Fruit fly (Drosophila melanogaster) whole organism, embryonic: ENCODE data around the gene RpS17.

ENCODE experiments used
- Atf6 ChIP-seq: fragments of 200-800 bp; sonication (Bioruptor generic); IDR thresholded peaks from 2 replicates; pipeline ENCODE4 v1.3.6; 2022; ENCODE audit warnings: missing biosample characterization, missing genetic modification characterization
- CG10321 ChIP-seq: fragments of 200-800 bp; sonication (Bioruptor generic); IDR thresholded peaks from 2 replicates; pipeline ENCODE4 v1.3.6; 2022; ENCODE audit warnings: missing biosample characterization, missing genetic modification characterization
- CG11398 ChIP-seq: fragments of 200-800 bp; sonication (Bioruptor generic); optimal IDR thresholded peaks from 2 replicates; lab custom pipeline; 2016; ENCODE audit warnings: missing biosample characterization, missing genetic modification characterization
- CG11695 ChIP-seq: fragments of 200-800 bp; sonication (Bioruptor generic); IDR thresholded peaks from 3 replicates; pipeline ENCODE4 v1.3.6; 2022; ENCODE audit warnings: missing biosample characterization, missing genetic modification characterization
- CG13424 ChIP-seq: fragments of 200-800 bp; sonication (Bioruptor generic); optimal IDR thresholded peaks from 2 replicates; lab custom pipeline; 2019; ENCODE audit warnings: missing biosample characterization, mild to moderate bottlenecking, missing genetic modification characterization, moderate library complexity
- CG1529 ChIP-seq: fragments of 200-800 bp; sonication (Bioruptor generic); optimal IDR thresholded peaks from 3 replicates; lab custom pipeline; 2018; ENCODE audit warnings: missing biosample characterization, missing genetic modification characterization
- CG17802 ChIP-seq: fragments of 200-800 bp; sonication (Bioruptor generic); optimal IDR thresholded peaks from 2 replicates; lab custom pipeline; 2018; ENCODE audit warnings: missing biosample characterization, mild to moderate bottlenecking, missing genetic modification characterization, moderate library complexity
- CG1832 ChIP-seq: fragments of 200-800 bp; sonication (Bioruptor generic); optimal IDR thresholded peaks from 2 replicates; lab custom pipeline; 2017; ENCODE audit warnings: missing biosample characterization, mild to moderate bottlenecking, missing genetic modification characterization, inconsistent platforms
- CG30403 ChIP-seq: fragments of 200-800 bp; sonication (Bioruptor generic); optimal IDR thresholded peaks from 3 replicates; lab custom pipeline; 2016; ENCODE audit warnings: missing biosample characterization, missing genetic modification characterization
- CG31365 ChIP-seq: fragments of 200-800 bp; sonication (Bioruptor generic); optimal IDR thresholded peaks from 2 replicates; lab custom pipeline; 2018; ENCODE audit warnings: missing biosample characterization, mild to moderate bottlenecking, missing genetic modification characterization
- CG32532 ChIP-seq: fragments of 200-800 bp; sonication (Bioruptor generic); IDR thresholded peaks from 2 replicates; pipeline ENCODE4 v1.3.6; 2022; ENCODE audit warnings: missing biosample characterization, missing genetic modification characterization
- CG3995 ChIP-seq: fragments of 200-800 bp; sonication (Bioruptor generic); optimal IDR thresholded peaks from 3 replicates; lab custom pipeline; 2016; ENCODE audit warnings: missing biosample characterization, missing genetic modification characterization
- CG7357 ChIP-seq: fragments of 200-800 bp; sonication (Bioruptor generic); IDR thresholded peaks from 3 replicates; pipeline ENCODE4 v1.3.6; 2022; ENCODE audit warnings: missing biosample characterization, missing genetic modification characterization
- CG7839 ChIP-seq: fragments of 200-800 bp; sonication (Bioruptor generic); optimal IDR thresholded peaks from 3 replicates; lab custom pipeline; 2018; ENCODE audit warnings: missing biosample characterization, mild to moderate bottlenecking, missing genetic modification characterization, moderate library complexity
- CG7928 ChIP-seq: fragments of 200-800 bp; sonication (Bioruptor generic); optimal IDR thresholded peaks from 2 replicates; lab custom pipeline; 2017; ENCODE audit warnings: missing biosample characterization, mild to moderate bottlenecking, missing genetic modification characterization
- CG9437 ChIP-seq: fragments of 200-800 bp; sonication (Bioruptor generic); optimal IDR thresholded peaks from 2 replicates; lab custom pipeline; 2018; ENCODE audit warnings: missing biosample characterization, mild to moderate bottlenecking, missing genetic modification characterization
- CG9609 ChIP-seq: fragments of 200-800 bp; sonication (Bioruptor generic); optimal IDR thresholded peaks from 3 replicates; lab custom pipeline; 2016; ENCODE audit warnings: missing biosample characterization, missing genetic modification characterization
- CG9817 ChIP-seq: fragments of 200-800 bp; sonication (Bioruptor generic); optimal IDR thresholded peaks from 2 replicates; lab custom pipeline; 2018; ENCODE audit warnings: missing biosample characterization, mild to moderate bottlenecking, missing genetic modification characterization, moderate library complexity
- Drgx ChIP-seq: fragments of 200-800 bp; sonication (Bioruptor generic); IDR thresholded peaks from 2 replicates; pipeline ENCODE4 v1.3.6; 2022; ENCODE audit warnings: missing biosample characterization, missing genetic modification characterization
- E2f1 ChIP-seq: fragments of 200-800 bp; sonication (Bioruptor generic); IDR thresholded peaks from 2 replicates; pipeline ENCODE4 v1.3.6; 2022; ENCODE audit warnings: missing biosample characterization, missing genetic modification characterization
- GATAe ChIP-seq: fragments of 200-800 bp; sonication (Bioruptor generic); conservative IDR thresholded peaks from 2 replicates; pipeline ENCODE4 v1.3.6; 2022; ENCODE audit warnings: missing biosample characterization, missing genetic modification characterization
- H15 ChIP-seq: fragments of 200-800 bp; sonication (Bioruptor generic); IDR thresholded peaks from 3 replicates; pipeline ENCODE4 v1.3.6; 2022; ENCODE audit warnings: missing biosample characterization, missing genetic modification characterization
- HLH3B ChIP-seq: fragments of 200-800 bp; sonication (Bioruptor generic); IDR thresholded peaks from 2 replicates; pipeline ENCODE4 v1.3.6; 2022; ENCODE audit warnings: missing biosample characterization, missing genetic modification characterization
- HLH4C ChIP-seq: fragments of 200-800 bp; sonication (Bioruptor generic); IDR thresholded peaks from 3 replicates; pipeline ENCODE4 v1.3.6; 2022; ENCODE audit warnings: missing biosample characterization, missing genetic modification characterization; ENCODE audit not compliant: partially characterized antibody
- Mrtf ChIP-seq: fragments of 200-800 bp; sonication (Bioruptor generic); IDR thresholded peaks from 3 replicates; pipeline ENCODE4 v1.3.6; 2022; ENCODE audit warnings: missing biosample characterization, missing genetic modification characterization
- Nf-YC ChIP-seq: fragments of 200-800 bp; optimal IDR thresholded peaks from 3 replicates; lab custom pipeline; 2019; ENCODE audit warnings: missing biosample characterization, mild to moderate bottlenecking, missing genetic modification characterization, moderate library complexity
- Rx ChIP-seq: fragments of 200-800 bp; sonication (Bioruptor generic); IDR thresholded peaks from 2 replicates; pipeline ENCODE4 v1.3.6; 2022; ENCODE audit warnings: missing biosample characterization, missing genetic modification characterization
- Ssrp ChIP-seq: fragments of 200-800 bp; sonication (Bioruptor generic); optimal IDR thresholded peaks from 2 replicates; lab custom pipeline; 2018; ENCODE audit warnings: missing biosample characterization, mild to moderate bottlenecking, missing genetic modification characterization, moderate library complexity
- ara ChIP-seq: fragments of 200-800 bp; sonication (Bioruptor generic); IDR thresholded peaks from 2 replicates; pipeline ENCODE4 v1.3.6; 2022; ENCODE audit warnings: missing biosample characterization, missing genetic modification characterization
- br ChIP-seq: fragments of >200 bp; optimal IDR thresholded peaks from 2 replicates; lab custom pipeline; 2017
- cad ChIP-seq: fragments of >200 bp; optimal IDR thresholded peaks from 2 replicates; lab custom pipeline; 2017; ENCODE audit warnings: missing biosample characterization, missing genetic modification characterization
- cas ChIP-seq: fragments of 200-800 bp; sonication (Bioruptor generic); IDR thresholded peaks from 2 replicates; pipeline ENCODE4 v1.3.6; 2022; ENCODE audit warnings: missing biosample characterization, missing genetic modification characterization
- croc ChIP-seq: fragments of 200-800 bp; sonication (Bioruptor generic); conservative IDR thresholded peaks from 3 replicates; pipeline ENCODE4 v1.3.6; 2022; ENCODE audit warnings: missing biosample characterization, missing genetic modification characterization
- dimm ChIP-seq: fragments of 200-800 bp; sonication (Bioruptor generic); IDR thresholded peaks from 2 replicates; pipeline ENCODE4 v1.3.6; 2022; ENCODE audit warnings: missing biosample characterization, missing genetic modification characterization
- jigr1 ChIP-seq: fragments of 200-800 bp; sonication (Bioruptor generic); IDR thresholded peaks from 3 replicates; pipeline ENCODE4 v1.3.6; 2022; ENCODE audit warnings: missing biosample characterization, missing genetic modification characterization
- kah ChIP-seq: fragments of 200-800 bp; sonication (Bioruptor generic); optimal IDR thresholded peaks from 2 replicates; lab custom pipeline; 2018; ENCODE audit warnings: missing biosample characterization, mild to moderate bottlenecking, missing genetic modification characterization
- lmd ChIP-seq: fragments of 200-800 bp; sonication (Bioruptor generic); IDR thresholded peaks from 2 replicates; pipeline ENCODE4 v1.3.6; 2022; ENCODE audit warnings: missing biosample characterization, missing genetic modification characterization
- mirr ChIP-seq: fragments of 200-800 bp; sonication (Bioruptor generic); optimal IDR thresholded peaks from 3 replicates; lab custom pipeline; 2018; ENCODE audit warnings: missing biosample characterization, mild to moderate bottlenecking, missing genetic modification characterization
- nerfin-1 ChIP-seq: fragments of 200-800 bp; sonication (Bioruptor generic); optimal IDR thresholded peaks from 3 replicates; lab custom pipeline; 2019; ENCODE audit warnings: missing biosample characterization, mild to moderate bottlenecking, missing genetic modification characterization, moderate library complexity
- nmo ChIP-seq: fragments of 200-800 bp; sonication (Bioruptor generic); optimal IDR thresholded peaks from 2 replicates; lab custom pipeline; 2018; ENCODE audit warnings: missing biosample characterization, mild to moderate bottlenecking, missing genetic modification characterization, moderate library complexity
- odd ChIP-seq: fragments of 200-800 bp; sonication (Bioruptor generic); optimal IDR thresholded peaks from 2 replicates; lab custom pipeline; 2017; ENCODE audit warnings: missing biosample characterization, mild to moderate bottlenecking, missing genetic modification characterization
- sens-2 ChIP-seq: fragments of 200-800 bp; sonication (Bioruptor generic); IDR thresholded peaks from 2 replicates; pipeline ENCODE4 v1.3.6; 2022; ENCODE audit warnings: missing biosample characterization, missing genetic modification characterization
- seq ChIP-seq: fragments of 200-800 bp; sonication (Bioruptor generic); IDR thresholded peaks from 2 replicates; pipeline ENCODE4 v1.3.6; 2022; ENCODE audit warnings: missing biosample characterization, missing genetic modification characterization
- slbo ChIP-seq: fragments of 200-800 bp; sonication (Bioruptor generic); IDR thresholded peaks from 2 replicates; pipeline ENCODE4 v1.3.6; 2022; ENCODE audit warnings: missing biosample characterization, missing genetic modification characterization
- sna ChIP-seq: fragments of 200-800 bp; sonication (Bioruptor generic); IDR thresholded peaks from 2 replicates; pipeline ENCODE4 v1.3.6; 2022; ENCODE audit warnings: missing biosample characterization, missing genetic modification characterization; ENCODE audit not compliant: partially characterized antibody
- so ChIP-seq: fragments of 200-800 bp; sonication (Bioruptor generic); IDR thresholded peaks from 3 replicates; pipeline ENCODE4 v1.3.6; 2022; ENCODE audit warnings: missing biosample characterization, missing genetic modification characterization
- tna ChIP-seq: fragments of 200-800 bp; sonication (Bioruptor generic); IDR thresholded peaks from 2 replicates; pipeline ENCODE4 v1.3.6; 2022; ENCODE audit warnings: missing biosample characterization, missing genetic modification characterization; ENCODE audit not compliant: partially characterized antibody
- ttk ChIP-seq: fragments of 200-800 bp; sonication (Bioruptor generic); IDR thresholded peaks from 2 replicates; pipeline ENCODE4 v2.1.2; 2022; ENCODE audit warnings: missing biosample characterization, missing genetic modification characterization
- unc-4 ChIP-seq: fragments of 200-800 bp; sonication (Bioruptor generic); IDR thresholded peaks from 2 replicates; pipeline ENCODE4 v1.3.6; 2022; ENCODE audit warnings: missing biosample characterization, missing genetic modification characterization; ENCODE audit not compliant: partially characterized antibody

Gene RpS17

DNA sequence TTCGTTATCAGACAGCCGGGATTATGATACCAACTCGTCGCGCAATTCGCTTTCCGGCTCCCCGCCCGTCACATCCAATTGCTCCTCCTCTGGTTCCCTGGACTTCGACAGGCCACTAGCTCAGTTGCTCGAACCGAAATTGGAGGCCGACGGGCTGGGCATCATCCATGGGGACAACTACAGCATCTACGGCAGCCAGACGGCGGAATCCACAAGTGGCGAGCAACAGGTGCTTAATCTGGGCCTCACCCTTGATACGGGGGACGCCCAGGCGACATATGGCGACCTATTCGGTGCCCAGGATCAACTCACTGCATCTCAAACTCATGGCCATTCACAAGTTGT is 959 bp upstream of the RpS17 start:
- TF ChIP-seq Atf6 (GFP tag; lab: Robert Waterston, UW): 0 out of 2 replicates have a peak, but pooled peaks have one; percentile 16
- TF ChIP-seq CG7357 (GFP tag; lab: Robert Waterston, UW): no peak
- TF ChIP-seq seq (GFP tag; lab: Robert Waterston, UW): peak; percentile 2; the same call in 1 of the 2 replicates
- TF ChIP-seq HLH4C: 0 out of 3 replicates have a peak, but pooled peaks have one; percentile 48
- TF ChIP-seq cas (GFP tag; lab: Robert Waterston, UW): 0 out of 2 replicates have a peak, but pooled peaks have one; percentile 23
- no peak for TF ChIP-seq CG9609 (GFP tag; lab: Kevin White, UChicago)
- TF ChIP-seq GATAe: peak; percentile 14; the same call in 1 of the 2 replicates
- TF ChIP-seq kah (GFP tag; lab: Kevin White, UChicago): peak; percentile 70
- 0 out of 2 replicates have a peak, but pooled peaks have one; percentile 5 for TF ChIP-seq tna
- TF ChIP-seq, all 482 proteins: peak for 7

dm6 chr3L:9426656-9427294 is 2.8 kb downstream of the RpS17 start, which contains the start of the genes Atat and Shc:
TSS of gene Atat (minus strand) at chr3L:9426758.
TSS of gene Shc (plus strand) at chr3L:9427010.
- TF ChIP-seq HLH3B (peak; percentile 100), CG11695 (peak; percentile 97), odd (GFP tag; lab: Kevin White, UChicago) (peak; percentile 88), CG10321 (GFP tag; lab: Robert Waterston, UW) (peak; percentile 87), ara (peak; percentile 99), dimm (peak; percentile 98), CG17802 (tag; lab: Kevin White, UChicago) (peak; percentile 93), CG30403 (GFP tag; lab: Kevin White, UChicago) (peak; percentile 100), CG7839 (peak; percentile 99), so (peak; percentile 98), CG3995 (GFP tag; lab: Kevin White, UChicago) (peak; percentile 88), CG9437 (GFP tag; lab: Kevin White, UChicago) (peak; percentile 77), Rx (GFP tag; lab: Robert Waterston, UW) (peak; percentile 99), CG32532 (GFP tag; lab: Robert Waterston, UW) (peak; percentile 100), Mrtf (peak; percentile 100), sna (GFP tag; lab: Robert Waterston, UW) (peak; percentile 92), CG1832 (GFP tag; lab: Kevin White, UChicago) (peak; percentile 42), CG7928 (GFP tag; lab: Kevin White, UChicago) (peak; percentile 85), CG11398 (GFP tag; lab: Kevin White, UChicago) (peak; percentile 99), lmd (peak; percentile 100), CG13424 (tag; lab: Kevin White, UChicago) (peak; percentile 99), Ssrp (peak; percentile 99), H15 (GFP tag; lab: Robert Waterston, UW) (peak; percentile 100), nmo (GFP tag; lab: Kevin White, UChicago) (peak; percentile 99), tna (peak; percentile 80; the same call in 1 of the 2 replicates), ttk (GFP tag; lab: Robert Waterston, UW) (peak; percentile 100), sens-2 (GFP tag; lab: Robert Waterston, UW) (peak; percentile 98), nerfin-1 (tag; lab: Kevin White, UChicago) (peak; percentile 95), croc (GFP tag; lab: Robert Waterston, UW) (peak; percentile 99), Drgx (GFP tag; lab: Robert Waterston, UW) (peak; percentile 97), E2f1 (GFP tag; lab: Robert Waterston, UW) (peak; percentile 99), mirr (GFP tag; lab: Kevin White, UChicago) (peak; percentile 98), jigr1 (GFP tag; lab: Robert Waterston, UW) (peak; percentile 100), CG31365 (tag; lab: Kevin White, UChicago) (peak; percentile 87), CG9817 (tag; lab: Kevin White, UChicago) (peak; percentile 100), CG1529 (peak; percentile 94), slbo (GFP tag; lab: Robert Waterston, UW) (peak; percentile 100), cad (no peak), unc-4 (GFP tag; lab: Robert Waterston, UW) (peak; percentile 95), Nf-YC (tag; lab: Kevin White, UChicago) (peak; percentile 91), br (lab: Kevin White, UChicago) (no peak)
